Worm (Caenorhabditis elegans) whole organism, midembryonic: ENCODE results near the gene rhi-1.

Experiments used
- T22C8.4 ChIP-seq: fragments of 200-800 bp; sonication (Bioruptor generic); IDR thresholded peaks from 2 replicates; pipeline ENCODE4 v1.3.6; 2022; ENCODE audit warnings: missing genetic modification characterization, missing compliant biosample characterization
- cog-1 ChIP-seq: sonication (generic microtip); optimal IDR thresholded peaks from 2 replicates; lab custom pipeline; 2016; ENCODE audit warnings: missing genetic modification characterization, missing compliant biosample characterization
- flt-1 ChIP-seq: fragments of 200-800 bp; sonication (Bioruptor generic); IDR thresholded peaks from 2 replicates; pipeline ENCODE4 v1.3.6; 2022; ENCODE audit warnings: missing genetic modification characterization, missing compliant biosample characterization
- med-1 ChIP-seq: sonication (generic microtip); optimal IDR thresholded peaks from 2 replicates; lab custom pipeline; 2017; ENCODE audit warnings: missing genetic modification characterization, mild to moderate bottlenecking, missing compliant biosample characterization, antibody characterized with exemption, missing genetic modification reagents; ENCODE audit not compliant: insufficient read depth
- ztf-23 ChIP-seq: fragments of 200-800 bp; sonication (Bioruptor generic); IDR thresholded peaks from 2 replicates; pipeline ENCODE4 v1.3.6; 2022; ENCODE audit warnings: missing genetic modification reagents, missing genetic modification characterization, missing compliant biosample characterization

- no peak for TF ChIP-seq T22C8.4 (GFP tag; lab: Robert Waterston, UW)
- TF ChIP-seq cog-1, result no peak
- no peak for TF ChIP-seq flt-1 (GFP tag; lab: Robert Waterston, UW)
- no peak for TF ChIP-seq med-1
- no peak for TF ChIP-seq ztf-23 (GFP tag; lab: Robert Waterston, UW)
Observed at ce11 chrX:4464367-4464766, 43.9 kb upstream of the rhi-1 start.
